Fruit fly (Drosophila melanogaster) whole organism, prepupa: ENCODE data around the gene CG42299.

Experiments used
- Blimp-1 ChIP-seq: fragments of 200-800 bp; sonication (Bioruptor generic); optimal IDR thresholded peaks from 3 replicates; lab custom pipeline; 2017; ENCODE audit warnings: missing biosample characterization, missing genetic modification characterization, mild to moderate bottlenecking, moderate library complexity, missing genetic modification reagents
- CG10631 ChIP-seq: fragments of 200-800 bp; sonication (Bioruptor generic); optimal IDR thresholded peaks from 2 replicates; lab custom pipeline; 2016; ENCODE audit warnings: missing biosample characterization, missing genetic modification characterization
- CG10669 ChIP-seq: fragments of 200-800 bp; sonication (Bioruptor generic); optimal IDR thresholded peaks from 3 replicates; lab custom pipeline; 2018; ENCODE audit warnings: missing biosample characterization, mild to moderate bottlenecking, missing genetic modification characterization, moderate library complexity
- CG11762 ChIP-seq: fragments of 200-800 bp; sonication (Bioruptor generic); optimal IDR thresholded peaks from 3 replicates; lab custom pipeline; 2016; ENCODE audit warnings: missing biosample characterization, missing genetic modification characterization; ENCODE audit not compliant: insufficient read depth
- CG11902 ChIP-seq: fragments of 200-800 bp; sonication (Bioruptor generic); optimal IDR thresholded peaks from 3 replicates; lab custom pipeline; 2016; ENCODE audit warnings: missing biosample characterization, missing genetic modification characterization
- CG15336 ChIP-seq: fragments of 200-800 bp; sonication (Bioruptor generic); IDR thresholded peaks from 2 replicates; pipeline ENCODE4 v1.3.6; 2022; ENCODE audit warnings: missing biosample characterization, missing genetic modification characterization
- CG1621 ChIP-seq: fragments of 200-800 bp; sonication (Bioruptor generic); optimal IDR thresholded peaks from 3 replicates; lab custom pipeline; 2018; ENCODE audit warnings: missing biosample characterization, mild to moderate bottlenecking, missing genetic modification characterization
- CG3032 ChIP-seq: fragments of 200-800 bp; optimal IDR thresholded peaks from 2 replicates; lab custom pipeline; 2019; ENCODE audit warnings: missing biosample characterization, mild to moderate bottlenecking, missing genetic modification characterization, moderate library complexity
- CG32006 ChIP-seq: fragments of 200-800 bp; sonication (Bioruptor generic); optimal IDR thresholded peaks from 3 replicates; lab custom pipeline; 2017; ENCODE audit warnings: missing biosample characterization, mild to moderate bottlenecking, missing genetic modification characterization
- CG34406 ChIP-seq: fragments of 200-800 bp; sonication (Bioruptor generic); optimal IDR thresholded peaks from 3 replicates; lab custom pipeline; 2016; ENCODE audit warnings: missing biosample characterization, missing genetic modification characterization
- CG3919 ChIP-seq: fragments of 200-800 bp; sonication (Bioruptor generic); optimal IDR thresholded peaks from 3 replicates; lab custom pipeline; 2016; ENCODE audit warnings: missing biosample characterization, missing genetic modification characterization
- CG4318 ChIP-seq: fragments of 200-800 bp; sonication (Bioruptor generic); optimal IDR thresholded peaks from 3 replicates; lab custom pipeline; 2017; ENCODE audit warnings: missing biosample characterization, mild to moderate bottlenecking, missing genetic modification characterization
- CG6276 ChIP-seq: fragments of 200-800 bp; sonication (Bioruptor generic); optimal IDR thresholded peaks from 2 replicates; lab custom pipeline; 2017; ENCODE audit warnings: missing biosample characterization, mild to moderate bottlenecking, missing genetic modification characterization
- CG6792 ChIP-seq: fragments of 200-800 bp; sonication (Bioruptor generic); optimal IDR thresholded peaks from 3 replicates; lab custom pipeline; 2016; ENCODE audit warnings: missing biosample characterization, missing genetic modification characterization
- CG6808 ChIP-seq: fragments of 200-800 bp; sonication (Bioruptor generic); optimal IDR thresholded peaks from 3 replicates; lab custom pipeline; 2017; ENCODE audit warnings: missing biosample characterization, missing genetic modification characterization, mild to moderate bottlenecking, moderate library complexity, missing genetic modification reagents
- CG6854 ChIP-seq: fragments of 200-800 bp; sonication (Bioruptor generic); optimal IDR thresholded peaks from 2 replicates; lab custom pipeline; 2017; ENCODE audit warnings: missing biosample characterization, mild to moderate bottlenecking, missing genetic modification characterization
- CG7368 ChIP-seq: fragments of 200-800 bp; sonication (Bioruptor generic); optimal IDR thresholded peaks from 3 replicates; lab custom pipeline; 2016; ENCODE audit warnings: missing biosample characterization, missing genetic modification characterization
- CG8119 ChIP-seq: fragments of 200-800 bp; sonication (Bioruptor generic); IDR thresholded peaks from 3 replicates; pipeline ENCODE4 v1.3.6; 2022; ENCODE audit warnings: missing biosample characterization, missing genetic modification characterization
- CG8319 ChIP-seq: fragments of 200-800 bp; sonication (Bioruptor generic); optimal IDR thresholded peaks from 3 replicates; lab custom pipeline; 2016; ENCODE audit warnings: missing biosample characterization, missing genetic modification characterization
- CG9139 ChIP-seq: fragments of 200-800 bp; sonication (Bioruptor generic); optimal IDR thresholded peaks from 3 replicates; lab custom pipeline; 2017; ENCODE audit warnings: missing biosample characterization, mild to moderate bottlenecking, missing genetic modification characterization
- Eip75B ChIP-seq: fragments of 200-800 bp; sonication (Bioruptor generic); optimal IDR thresholded peaks from 3 replicates; lab custom pipeline; 2016; ENCODE audit warnings: missing biosample characterization, missing genetic modification characterization
- Eip78C ChIP-seq: fragments of 200-800 bp; sonication (Bioruptor generic); peaks from one replicate; lab custom pipeline; 2016; ENCODE audit warnings: missing biosample characterization, missing genetic modification characterization
- Eip93F ChIP-seq: fragments of 200-800 bp; sonication (Bioruptor generic); optimal IDR thresholded peaks from 2 replicates; lab custom pipeline; 2016; ENCODE audit warnings: missing biosample characterization, mild to moderate bottlenecking, missing genetic modification characterization
- Ets21C ChIP-seq: fragments of 200-800 bp; sonication (Bioruptor generic); optimal IDR thresholded peaks from 3 replicates; lab custom pipeline; 2016; ENCODE audit warnings: missing biosample characterization, missing genetic modification characterization
- Ets96B ChIP-seq: fragments of 200-800 bp; optimal IDR thresholded peaks from 2 replicates; lab custom pipeline; 2019; ENCODE audit warnings: missing biosample characterization, mild to moderate bottlenecking, missing genetic modification characterization, moderate library complexity
- Gug ChIP-seq: fragments of 200-800 bp; sonication (Bioruptor generic); IDR thresholded peaks from 2 replicates; pipeline ENCODE4 v1.3.6; 2022; ENCODE audit warnings: missing biosample characterization, missing genetic modification characterization
- Hr38 ChIP-seq: sonication (Bioruptor generic); optimal IDR thresholded peaks from 2 replicates; lab custom pipeline; 2016; ENCODE audit warnings: missing biosample characterization, missing genetic modification characterization
- Hr39 ChIP-seq: fragments of 200-800 bp; sonication (Bioruptor generic); optimal IDR thresholded peaks from 2 replicates; lab custom pipeline; 2016; ENCODE audit warnings: missing biosample characterization, missing genetic modification characterization
- Hr4 ChIP-seq: fragments of 200-800 bp; sonication (Bioruptor generic); optimal IDR thresholded peaks from 3 replicates; lab custom pipeline; 2016; ENCODE audit warnings: missing biosample characterization, missing genetic modification characterization
- Lpt ChIP-seq: fragments of 200-800 bp; sonication (Bioruptor generic); optimal IDR thresholded peaks from 3 replicates; lab custom pipeline; 2016; ENCODE audit warnings: missing biosample characterization, missing genetic modification characterization
- Met ChIP-seq: fragments of 200-800 bp; sonication (Bioruptor generic); optimal IDR thresholded peaks from 3 replicates; lab custom pipeline; 2016; ENCODE audit warnings: missing biosample characterization, missing genetic modification characterization
- OdsH ChIP-seq: fragments of 200-800 bp; sonication (Bioruptor generic); optimal IDR thresholded peaks from 3 replicates; lab custom pipeline; 2016; ENCODE audit warnings: missing biosample characterization, missing genetic modification characterization
- Smox ChIP-seq: fragments of 200-800 bp; sonication (Bioruptor generic); optimal IDR thresholded peaks from 3 replicates; lab custom pipeline; 2016; ENCODE audit warnings: missing biosample characterization, missing genetic modification characterization
- Sox102F ChIP-seq: fragments of 200-800 bp; sonication (Bioruptor generic); optimal IDR thresholded peaks from 2 replicates; lab custom pipeline; 2016; ENCODE audit warnings: missing biosample characterization, mild to moderate bottlenecking, missing genetic modification characterization
- Sox14 ChIP-seq: fragments of 200-800 bp; sonication (Bioruptor generic); optimal IDR thresholded peaks from 3 replicates; lab custom pipeline; 2016; ENCODE audit warnings: missing biosample characterization, missing genetic modification characterization
- Sox15 ChIP-seq: fragments of 200-800 bp; sonication (Bioruptor generic); optimal IDR thresholded peaks from 3 replicates; lab custom pipeline; 2016; ENCODE audit warnings: missing biosample characterization, missing genetic modification characterization
- achi ChIP-seq: fragments of 200-800 bp; sonication (Bioruptor generic); optimal IDR thresholded peaks from 3 replicates; lab custom pipeline; 2016; ENCODE audit warnings: missing biosample characterization, missing genetic modification characterization
- acj6 ChIP-seq: fragments of 200-800 bp; sonication (Bioruptor generic); optimal IDR thresholded peaks from 3 replicates; lab custom pipeline; 2016; ENCODE audit warnings: missing biosample characterization, missing genetic modification characterization
- cyc ChIP-seq: fragments of 200-800 bp; sonication (Bioruptor generic); optimal IDR thresholded peaks from 3 replicates; lab custom pipeline; 2016; ENCODE audit warnings: missing biosample characterization, missing genetic modification characterization
- dac ChIP-seq: fragments of 200-800 bp; sonication (Bioruptor generic); optimal IDR thresholded peaks from 2 replicates; lab custom pipeline; 2017; ENCODE audit warnings: missing biosample characterization, mild to moderate bottlenecking, missing genetic modification characterization
- dsx ChIP-seq: fragments of 200-800 bp; optimal IDR thresholded peaks from 3 replicates; lab custom pipeline; 2019; ENCODE audit warnings: missing biosample characterization, mild to moderate bottlenecking, missing genetic modification characterization, moderate library complexity; ENCODE audit not compliant: poor library complexity, severe bottlenecking
- eg ChIP-seq: fragments of 200-800 bp; sonication (Bioruptor generic); IDR thresholded peaks from 3 replicates; pipeline ENCODE4 v1.3.6; 2022; ENCODE audit warnings: missing biosample characterization, missing genetic modification characterization
- esn ChIP-seq: fragments of 200-800 bp; sonication (Bioruptor generic); optimal IDR thresholded peaks from 2 replicates; lab custom pipeline; 2016; ENCODE audit warnings: missing biosample characterization, mild to moderate bottlenecking, missing genetic modification characterization, moderate library complexity
- fd59A ChIP-seq: fragments of 200-800 bp; sonication (Bioruptor generic); optimal IDR thresholded peaks from 2 replicates; lab custom pipeline; 2017; ENCODE audit warnings: missing biosample characterization, mild to moderate bottlenecking, missing genetic modification characterization, missing genetic modification reagents
- fd85E ChIP-seq: fragments of 200-800 bp; sonication (Bioruptor generic); optimal IDR thresholded peaks from 3 replicates; lab custom pipeline; 2016; ENCODE audit warnings: missing biosample characterization, missing genetic modification characterization
- fkh ChIP-seq: fragments of 200-800 bp; sonication (Bioruptor generic); optimal IDR thresholded peaks from 3 replicates; lab custom pipeline; 2017; ENCODE audit warnings: missing biosample characterization, mild to moderate bottlenecking, missing genetic modification characterization, moderate library complexity
- net ChIP-seq: fragments of 200-800 bp; sonication (Bioruptor generic); optimal IDR thresholded peaks from 3 replicates; lab custom pipeline; 2016; ENCODE audit warnings: missing biosample characterization, missing genetic modification characterization
- salr ChIP-seq, 2 experiments: fragments of 200-800 bp; sonication (Bioruptor generic); optimal IDR thresholded peaks; 3 replicates each; lab custom pipeline; 2016 to 2018; ENCODE audit warnings: missing biosample characterization in 2 of 2, missing genetic modification characterization in 2 of 2, mild to moderate bottlenecking in 1 of 2
- spab ChIP-seq: fragments of 200-800 bp; sonication (Bioruptor generic); optimal IDR thresholded peaks from 2 replicates; lab custom pipeline; 2017; ENCODE audit warnings: missing biosample characterization, mild to moderate bottlenecking, missing genetic modification characterization, missing genetic modification reagents
- ss ChIP-seq, 2 experiments: fragments of 200-800 bp; sonication (Bioruptor generic); optimal IDR thresholded peaks; 2 replicates in 1 of 2; 3 replicates in 1 of 2; lab custom pipeline; 2017 to 2018; ENCODE audit warnings: mild to moderate bottlenecking in 2 of 2, missing biosample characterization in 2 of 2, missing genetic modification characterization in 2 of 2, moderate library complexity in 1 of 2
- svp ChIP-seq: fragments of 200-800 bp; sonication (Bioruptor generic); peaks from one replicate; lab custom pipeline; 2016; ENCODE audit warnings: missing biosample characterization, missing genetic modification characterization
- topi ChIP-seq: fragments of 200-800 bp; sonication (Bioruptor generic); optimal IDR thresholded peaks from 3 replicates; lab custom pipeline; 2016; ENCODE audit warnings: missing biosample characterization, missing genetic modification characterization
- vri ChIP-seq: fragments of 200-800 bp; sonication (Bioruptor generic); optimal IDR thresholded peaks from 3 replicates; lab custom pipeline; 2016; ENCODE audit warnings: missing biosample characterization, mild to moderate bottlenecking, missing genetic modification characterization

The CG42299 gene

dm6 chrX:15617916-15618315 lies 42.4 kb upstream of the CG42299 start:
- no peak for TF ChIP-seq dsx (GFP tag; lab: Kevin White, UChicago)
- peak; percentile 18 for TF ChIP-seq fd59A (GFP tag; lab: Kevin White, UChicago)
- TF ChIP-seq CG10631 (GFP tag; lab: Kevin White, UChicago): peak; percentile 46
- TF ChIP-seq CG6808: no peak
- peak; percentile 49 for TF ChIP-seq Hr4 (GFP tag; lab: Kevin White, UChicago)
- TF ChIP-seq Smox (GFP tag; lab: Kevin White, UChicago): peak; percentile 35
- peak; percentile 24 for TF ChIP-seq dac (GFP tag; lab: Kevin White, UChicago)
- TF ChIP-seq Sox15 (GFP tag; lab: Kevin White, UChicago): no peak
- no peak for TF ChIP-seq CG3032
- no peak for TF ChIP-seq cyc (GFP tag; lab: Kevin White, UChicago)
- TF ChIP-seq Ets21C (GFP tag; lab: Kevin White, UChicago): no peak
- peak; percentile 69 for TF ChIP-seq CG32006 (GFP tag; lab: Kevin White, UChicago)
- peak; percentile 6 for TF ChIP-seq Lpt (GFP tag; lab: Kevin White, UChicago)
- peak; percentile 69 for TF ChIP-seq achi (GFP tag; lab: Kevin White, UChicago)
- no peak for TF ChIP-seq Hr38 (GFP tag; lab: Kevin White, UChicago)
- peak; percentile 3 for TF ChIP-seq CG4318 (GFP tag; lab: Kevin White, UChicago)
- no peak for TF ChIP-seq fd85E (GFP tag; lab: Kevin White, UChicago)
- TF ChIP-seq salr (GFP tag; optimal IDR thresholded peaks at IDR 0.05; lab: Kevin White, UChicago): no peak
- no peak for TF ChIP-seq Blimp-1 (GFP tag; lab: Kevin White, UChicago)
- TF ChIP-seq CG10669 (GFP tag; lab: Kevin White, UChicago): peak; percentile 6
- no peak for TF ChIP-seq CG1621 (tag; lab: Kevin White, UChicago)
- no peak for TF ChIP-seq spab (GFP tag; lab: Kevin White, UChicago)
- TF ChIP-seq acj6 (GFP tag; lab: Kevin White, UChicago): peak; percentile 42
- peak; percentile 19 for TF ChIP-seq CG34406 (GFP tag; lab: Kevin White, UChicago)
- peak; percentile 65 for TF ChIP-seq svp (GFP tag; lab: Kevin White, UChicago)
- TF ChIP-seq Gug (GFP tag; lab: Robert Waterston, UW): peak; percentile 73
- TF ChIP-seq Ets96B: peak; percentile 14
- no peak for TF ChIP-seq ss (GFP tag; optimal IDR thresholded peaks at IDR 0.05; lab: Kevin White, UChicago)
- no peak for TF ChIP-seq CG6792 (GFP tag; lab: Kevin White, UChicago)
- no peak for TF ChIP-seq CG9139 (GFP tag; lab: Kevin White, UChicago)
- peak; percentile 34 for TF ChIP-seq Sox14
- peak; percentile 3 for TF ChIP-seq Eip75B (GFP tag; lab: Kevin White, UChicago)
- peak; percentile 79 for TF ChIP-seq Eip78C
- TF ChIP-seq Met: peak; percentile 52
- TF ChIP-seq CG8119 (GFP tag; lab: Robert Waterston, UW): peak; percentile 82
- peak; percentile 53 for TF ChIP-seq OdsH (GFP tag; lab: Kevin White, UChicago)
- no peak for TF ChIP-seq Hr39 (GFP tag; lab: Kevin White, UChicago)
- TF ChIP-seq CG7368 (GFP tag; lab: Kevin White, UChicago): no peak
- TF ChIP-seq vri (GFP tag; lab: Kevin White, UChicago): peak; percentile 2
- TF ChIP-seq Sox102F (GFP tag; lab: Kevin White, UChicago): peak; percentile 44
- no peak for TF ChIP-seq fkh (GFP tag; lab: Kevin White, UChicago)
- peak; percentile 45 for TF ChIP-seq net (GFP tag; lab: Kevin White, UChicago)
- TF ChIP-seq CG11902 (GFP tag; lab: Kevin White, UChicago): no peak
- peak; percentile 20 for TF ChIP-seq topi (GFP tag; lab: Kevin White, UChicago)
- TF ChIP-seq CG3919 (GFP tag; lab: Kevin White, UChicago): peak; percentile 47
- TF ChIP-seq Eip93F (GFP tag; lab: Kevin White, UChicago): no peak
- TF ChIP-seq esn (GFP tag; lab: Kevin White, UChicago): peak; percentile 51
- TF ChIP-seq CG11762 (GFP tag; lab: Kevin White, UChicago): no peak
- peak; percentile 80 for TF ChIP-seq CG15336 (GFP tag; lab: Robert Waterston, UW)
- TF ChIP-seq eg (GFP tag; lab: Robert Waterston, UW): peak; percentile 88
- no peak for TF ChIP-seq CG6854 (GFP tag; lab: Kevin White, UChicago)
- peak; percentile 66 for TF ChIP-seq CG6276 (GFP tag; lab: Kevin White, UChicago)
- TF ChIP-seq CG8319 (GFP tag; lab: Kevin White, UChicago): no peak
